Fruit fly (Drosophila melanogaster): Measurements from ENCODE around the gene 5-HT2A.
A peak's percentile ranks its signal among the peaks of the same experiment; 100 is the strongest.

5-HT2A gene

dm6 chr3R:4641616-4642102 is 29.0 kb downstream of the 5-HT2A start, which contains the start of the genes CG9775, MED31 and slx1 (continued):
- TF ChIP-seq CG15336 (GFP tag; IDR thresholded peaks at IDR 0.05) (peak; percentile 82), salr (GFP tag; optimal IDR thresholded peaks at IDR 0.05) (peak in 1 of 2 experiments; percentile 77), CG11294 (GFP tag; IDR thresholded peaks at IDR 0.05) (peak; percentile 83), spab (GFP tag; optimal IDR thresholded peaks at IDR 0.05) (no peak), CG8319 (GFP tag; optimal IDR thresholded peaks at IDR 0.05) (peak; percentile 53), Met (GFP tag; optimal IDR thresholded peaks at IDR 0.05) (peak; percentile 64), Lpt (GFP tag; optimal IDR thresholded peaks at IDR 0.05) (peak; percentile 74), CG3032 (tag; optimal IDR thresholded peaks at IDR 0.05) (peak; percentile 85), CG34406 (GFP tag; optimal IDR thresholded peaks at IDR 0.05) (peak; percentile 81), CG3919 (GFP tag; optimal IDR thresholded peaks at IDR 0.05) (peak; percentile 74), CG10631 (GFP tag; optimal IDR thresholded peaks at IDR 0.05) (peak; percentile 85), svp (GFP tag) (no peak), Eip93F (GFP tag; optimal IDR thresholded peaks at IDR 0.05) (no peak), dac (GFP tag; optimal IDR thresholded peaks at IDR 0.05) (peak; percentile 43), CG6792 (GFP tag; optimal IDR thresholded peaks at IDR 0.05) (peak; percentile 60), CG10669 (GFP tag; optimal IDR thresholded peaks at IDR 0.05) (peak; percentile 77)

dm6 chr3R:4645457-4646082 is 32.9 kb downstream of the 5-HT2A start, which contains the start of the genes Dlip2 and rpk:
Gene Dlip2, minus strand, starts transcription at chr3R:4645655.
Gene rpk, plus strand, starts transcription at chr3R:4645981.
- TF ChIP-seq CG3032 (tag; optimal IDR thresholded peaks at IDR 0.05) (peak; percentile 50), Sox15 (GFP tag; optimal IDR thresholded peaks at IDR 0.05) (no peak), Blimp-1 (GFP tag; optimal IDR thresholded peaks at IDR 0.05) (no peak), Hr4 (GFP tag; optimal IDR thresholded peaks at IDR 0.05) (peak; percentile 8), fkh (GFP tag; optimal IDR thresholded peaks at IDR 0.05) (peak; percentile 82), spab (GFP tag; optimal IDR thresholded peaks at IDR 0.05) (no peak), Eip78C (GFP tag) (peak; percentile 24), esn (GFP tag; optimal IDR thresholded peaks at IDR 0.05) (peak; percentile 22)

- peak; percentile 53; the same call in 2 of the 3 replicates for TF ChIP-seq CG8119 (GFP tag; IDR thresholded peaks at IDR 0.05)
- no peak for TF ChIP-seq fd85E (GFP tag; optimal IDR thresholded peaks at IDR 0.05)
- TF ChIP-seq esn (GFP tag; optimal IDR thresholded peaks at IDR 0.05), result peak; percentile 87
- no peak for TF ChIP-seq Blimp-1 (GFP tag; optimal IDR thresholded peaks at IDR 0.05)
- peak; percentile 84 for TF ChIP-seq CG6163 (GFP tag; IDR thresholded peaks at IDR 0.05)
- TF ChIP-seq acj6 (GFP tag; optimal IDR thresholded peaks at IDR 0.05), result peak; percentile 77
- no peak for TF ChIP-seq spab (GFP tag; optimal IDR thresholded peaks at IDR 0.05)
- TF ChIP-seq CG6854 (GFP tag; optimal IDR thresholded peaks at IDR 0.05), result peak; percentile 41
- TF ChIP-seq OdsH (GFP tag; optimal IDR thresholded peaks at IDR 0.05), result peak; percentile 77
- peak; percentile 3 for TF ChIP-seq Lpt (GFP tag; optimal IDR thresholded peaks at IDR 0.05)
- TF ChIP-seq fd59A (GFP tag; optimal IDR thresholded peaks at IDR 0.05), result peak; percentile 15
- peak; percentile 64 for TF ChIP-seq CG6808 (GFP tag; optimal IDR thresholded peaks at IDR 0.05)
- peak; percentile 75 for TF ChIP-seq Sox102F (GFP tag; optimal IDR thresholded peaks at IDR 0.05)
- TF ChIP-seq salr (GFP tag; optimal IDR thresholded peaks at IDR 0.05), result peak in 1 of 2 experiments; percentile 60
- TF ChIP-seq eg (GFP tag; IDR thresholded peaks at IDR 0.05), result peak; percentile 84
- peak; percentile 55 for TF ChIP-seq CG3032 (tag; optimal IDR thresholded peaks at IDR 0.05)
- TF ChIP-seq CG10631 (GFP tag; optimal IDR thresholded peaks at IDR 0.05), result no peak
- TF ChIP-seq Eip75B (GFP tag; optimal IDR thresholded peaks at IDR 0.05), result peak; percentile 76
- peak; percentile 81 for TF ChIP-seq net (GFP tag; optimal IDR thresholded peaks at IDR 0.05)
- peak; percentile 74 for TF ChIP-seq CG8632 (GFP tag; optimal IDR thresholded peaks at IDR 0.05)
- no peak for TF ChIP-seq CG10669 (GFP tag; optimal IDR thresholded peaks at IDR 0.05)
- TF ChIP-seq CG1621 (tag; optimal IDR thresholded peaks at IDR 0.05), result peak; percentile 81
- peak; percentile 76 for TF ChIP-seq Hr39 (GFP tag; optimal IDR thresholded peaks at IDR 0.05)
- TF ChIP-seq CG15336 (GFP tag; IDR thresholded peaks at IDR 0.05), result peak; percentile 62
- peak; percentile 80 for TF ChIP-seq CG6792 (GFP tag; optimal IDR thresholded peaks at IDR 0.05)
- TF ChIP-seq Met (GFP tag; optimal IDR thresholded peaks at IDR 0.05), result peak; percentile 78
- TF ChIP-seq CG11294 (GFP tag; IDR thresholded peaks at IDR 0.05), result peak; percentile 49; the same call in 1 of the 2 replicates
- peak; percentile 61 for TF ChIP-seq dac (GFP tag; optimal IDR thresholded peaks at IDR 0.05)
- no peak for TF ChIP-seq Eip93F (GFP tag; optimal IDR thresholded peaks at IDR 0.05)
- peak; percentile 36 for TF ChIP-seq Ets96B (tag; optimal IDR thresholded peaks at IDR 0.05)
- TF ChIP-seq achi (GFP tag; optimal IDR thresholded peaks at IDR 0.05), result peak; percentile 81
- peak; percentile 78 for TF ChIP-seq cyc (GFP tag; optimal IDR thresholded peaks at IDR 0.05)
- TF ChIP-seq CG16779 (tag; optimal IDR thresholded peaks at IDR 0.05), result no peak
- TF ChIP-seq CG7368 (GFP tag; optimal IDR thresholded peaks at IDR 0.05), result no peak
- TF ChIP-seq topi (GFP tag; optimal IDR thresholded peaks at IDR 0.05), result peak; percentile 79
Observed at dm6 chr3R:4649126-4649811, 36.6 kb downstream of the 5-HT2A start, which contains the start of gene Karybeta3. Gene Karybeta3, plus strand, starts transcription at chr3R:4649176.
